Worm (Caenorhabditis elegans): Measurements from ENCODE around the gene C05B5.17.

The C05B5.17 gene

DNA sequence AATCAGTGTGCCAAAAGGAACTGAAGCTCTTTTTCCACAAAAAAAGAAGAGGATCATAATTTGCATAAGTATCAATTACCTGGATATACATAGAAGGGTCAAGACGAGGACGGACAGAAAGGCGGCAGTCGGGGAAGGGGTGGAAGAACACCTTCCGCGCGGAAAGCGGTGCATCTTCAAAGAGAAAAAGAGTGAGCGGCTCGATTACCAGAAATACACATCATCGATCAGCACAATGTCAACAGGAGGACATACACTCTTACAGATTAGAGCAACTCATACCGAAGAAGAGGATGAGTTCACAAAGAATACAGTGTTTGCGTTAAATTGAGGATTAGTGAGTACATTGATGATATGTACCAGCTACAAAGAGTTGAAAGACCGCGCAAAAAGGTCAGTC, 29.8 kb downstream of the C05B5.17 start:
- TF ChIP-seq egl-13 (tag; optimal IDR thresholded peaks at IDR 0.05) = no peak
- no peak for TF ChIP-seq irx-1 (tag; optimal IDR thresholded peaks at IDR 0.05)
- no peak for TF ChIP-seq zag-1 (tag; optimal IDR thresholded peaks at IDR 0.05)
- no peak for TF ChIP-seq efl-3 (GFP tag; optimal IDR thresholded peaks at IDR 0.05)
- TF ChIP-seq mdl-1 (tag; optimal IDR thresholded peaks at IDR 0.05) = no peak
- no peak for TF ChIP-seq swsn-7 (tag; optimal IDR thresholded peaks at IDR 0.05)
- no peak for TF ChIP-seq unc-62 (GFP tag; optimal IDR thresholded peaks at IDR 0.05)
- no peak for TF ChIP-seq pax-3 (tag; optimal IDR thresholded peaks at IDR 0.05)
- TF ChIP-seq fkh-8 (tag; optimal IDR thresholded peaks at IDR 0.05) = no peak

DNA sequence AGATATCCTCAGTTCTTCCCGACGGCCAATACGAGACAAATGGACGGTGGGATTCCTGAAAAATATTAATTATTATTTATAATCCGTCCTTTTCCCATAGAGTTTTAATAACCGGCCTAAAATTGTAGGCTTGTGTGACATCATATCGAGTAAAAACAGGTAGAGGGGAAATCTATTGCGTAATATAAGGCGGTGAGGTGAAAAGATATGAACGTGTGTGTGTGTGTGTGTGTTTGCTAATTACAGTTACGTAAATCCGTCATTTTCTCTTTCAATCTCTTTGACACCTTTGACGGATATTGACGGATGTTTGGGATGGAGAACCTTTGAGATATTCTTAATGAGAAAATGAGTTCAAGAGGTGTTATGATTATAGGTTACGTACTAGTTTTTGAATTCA, 33.7 kb downstream of the C05B5.17 start:
- TF ChIP-seq dpl-1 (GFP tag; optimal IDR thresholded peaks at IDR 0.05) (no peak), jun-1 (tag; optimal IDR thresholded peaks at IDR 0.05) (no peak), xbp-1 (tag; optimal IDR thresholded peaks at IDR 0.05) (no peak), dsc-1 (tag; optimal IDR thresholded peaks at IDR 0.05) (no peak), nhr-85 (tag) (no peak), egl-27 (tag; optimal IDR thresholded peaks at IDR 0.05) (no peak), lin-15B (tag; optimal IDR thresholded peaks at IDR 0.05) (no peak), zag-1 (tag; optimal IDR thresholded peaks at IDR 0.05) (no peak), blmp-1 (tag; optimal IDR thresholded peaks at IDR 0.05) (peak; percentile 39)

DNA sequence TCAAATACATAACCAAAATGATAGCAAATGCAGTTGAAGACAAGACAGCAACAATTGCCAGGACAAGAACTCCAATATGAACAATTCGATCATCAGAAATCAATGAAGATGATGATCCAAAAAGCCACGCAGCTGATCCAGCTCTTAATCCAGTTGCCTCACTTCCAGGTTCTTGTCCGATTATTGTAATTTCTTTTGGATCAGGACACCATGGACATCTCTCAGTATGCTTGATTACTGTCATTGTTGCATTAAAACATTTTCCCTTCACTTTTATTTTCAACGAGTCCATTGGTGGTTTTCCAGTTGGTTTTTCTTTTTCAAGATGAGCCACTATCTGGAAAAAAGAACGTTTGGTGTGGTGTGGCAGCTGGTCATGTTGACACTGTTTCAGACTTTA, 34.7 kb downstream of the C05B5.17 start:
- TF ChIP-seq skn-1 (tag; optimal IDR thresholded peaks at IDR 0.05) = no peak
- TF ChIP-seq nhr-28 (tag; optimal IDR thresholded peaks at IDR 0.05) = no peak
- TF ChIP-seq mab-9 (GFP tag; IDR thresholded peaks at IDR 0.05) = no peak
- TF ChIP-seq unc-62 (GFP tag; optimal IDR thresholded peaks at IDR 0.05) = no peak
- TF ChIP-seq elt-2 (tag; optimal IDR thresholded peaks at IDR 0.05) = no peak
- TF ChIP-seq nhr-71 (tag; optimal IDR thresholded peaks at IDR 0.05) = no peak
- TF ChIP-seq C34B4.2 (tag; optimal IDR thresholded peaks at IDR 0.05) = no peak
- TF ChIP-seq F16B12.6 (tag; optimal IDR thresholded peaks at IDR 0.05) = no peak
- TF ChIP-seq alr-1 (tag; optimal IDR thresholded peaks at IDR 0.05; ENCODE audit: borderline replicate concordance) = no peak
- TF ChIP-seq mep-1 (tag; optimal IDR thresholded peaks at IDR 0.05) = no peak
- TF ChIP-seq C04F5.9 (tag; optimal IDR thresholded peaks at IDR 0.05) = no peak
- no peak for TF ChIP-seq mdl-1 (tag; optimal IDR thresholded peaks at IDR 0.05)
- TF ChIP-seq nhr-19 (GFP tag; conservative IDR thresholded peaks at IDR 0.05) = no peak

- TF ChIP-seq Y116A8C.19 (tag; optimal IDR thresholded peaks at IDR 0.05; ENCODE audit: borderline replicate concordance) (no peak), nhr-12 (tag; optimal IDR thresholded peaks at IDR 0.05) (no peak), efl-3 (GFP tag; optimal IDR thresholded peaks at IDR 0.05) (no peak), sptf-1 (tag; optimal IDR thresholded peaks at IDR 0.05) (no peak), efl-1 (optimal IDR thresholded peaks at IDR 0.05) (no peak), efl-1 (GFP tag; optimal IDR thresholded peaks at IDR 0.05 in 1 of 2) (no peak), xbp-1 (tag; optimal IDR thresholded peaks at IDR 0.05) (no peak), zip-4 (GFP tag; optimal IDR thresholded peaks at IDR 0.05) (no peak), lin-13 (GFP tag; optimal IDR thresholded peaks at IDR 0.05) (no peak), dsc-1 (tag; optimal IDR thresholded peaks at IDR 0.05) (no peak), nhr-76 (tag; optimal IDR thresholded peaks at IDR 0.05) (no peak), egl-27 (tag; optimal IDR thresholded peaks at IDR 0.05) (no peak), pax-3 (tag; optimal IDR thresholded peaks at IDR 0.05) (no peak), rnt-1 (tag; optimal IDR thresholded peaks at IDR 0.05) (no peak), fkh-4 (tag; optimal IDR thresholded peaks at IDR 0.05; ENCODE audit: borderline replicate concordance) (no peak), unc-62 (GFP tag; optimal IDR thresholded peaks at IDR 0.05) (no peak), mab-9 (GFP tag; IDR thresholded peaks at IDR 0.05) (no peak), pqm-1 (tag; optimal IDR thresholded peaks at IDR 0.05) (no peak)
Observed at ce11 chrIII:9963447-9963846, 35.7 kb downstream of the C05B5.17 start.
